Worm (Caenorhabditis elegans) whole organism, L4 larva: ENCODE measurements around the gene R04F11.3.
A peak's percentile ranks its signal among the peaks of the same experiment; 100 is the strongest.

Experiments used
- F26F4.8 ChIP-seq: fragments of 200-800 bp; sonication (Bioruptor generic); conservative IDR thresholded peaks from 2 replicates; pipeline ENCODE4 v1.3.6; 2022; ENCODE audit warnings: missing genetic modification characterization, missing compliant biosample characterization
- R02D3.7 ChIP-seq: fragments of 150-350 bp; sonication (generic microtip); optimal IDR thresholded peaks from 3 replicates; lab custom pipeline; 2014; ENCODE audit warnings: missing biosample characterization, missing genetic modification characterization
- T26A8.4 ChIP-seq: fragments of 200-800 bp; sonication (Bioruptor generic); IDR thresholded peaks from 2 replicates; pipeline ENCODE4 v1.3.6; 2022; ENCODE audit warnings: missing genetic modification characterization, missing compliant biosample characterization
- Y75B8A.6 ChIP-seq: fragments of 200-800 bp; sonication (Bioruptor generic); IDR thresholded peaks from 2 replicates; pipeline ENCODE4 v1.3.6; 2022; ENCODE audit warnings: missing genetic modification reagents, missing genetic modification characterization, missing compliant biosample characterization
- aly-2 ChIP-seq: sonication (generic microtip); optimal IDR thresholded peaks from 2 replicates; lab custom pipeline; 2018; ENCODE audit warnings: missing biosample characterization, missing genetic modification characterization
- ceh-20 ChIP-seq: fragments of 200-800 bp; sonication (Bioruptor generic); IDR thresholded peaks from 2 replicates; pipeline ENCODE4 v1.3.6; 2022; ENCODE audit warnings: missing genetic modification reagents, missing genetic modification characterization, missing compliant biosample characterization
- ceh-44 ChIP-seq: fragments of 200-800 bp; sonication (Bioruptor generic); IDR thresholded peaks from 2 replicates; pipeline ENCODE4 v1.3.6; 2022; ENCODE audit warnings: missing genetic modification reagents, missing genetic modification characterization, missing compliant biosample characterization
- ceh-82 ChIP-seq: sonication (generic microtip); optimal IDR thresholded peaks from 2 replicates; lab custom pipeline; 2017; ENCODE audit warnings: missing biosample characterization, missing genetic modification characterization
- daf-12 ChIP-seq: fragments of 150-350 bp; optimal IDR thresholded peaks from 2 replicates; lab custom pipeline; 2014; ENCODE audit warnings: missing biosample characterization, missing genetic modification reagents, missing genetic modification characterization
- daf-16 ChIP-seq, 3 experiments: sonication (generic microtip); optimal IDR thresholded peaks; 2 replicates each; lab custom pipeline; 2016 to 2017; ENCODE audit warnings: missing genetic modification characterization in 3 of 3, missing genetic modification reagents in 3 of 3, mild to moderate bottlenecking in 2 of 3, missing compliant biosample characterization in 2 of 3, missing biosample characterization in 1 of 3, moderate library complexity in 1 of 3
- daf-19 ChIP-seq: fragments of 200-800 bp; sonication (Bioruptor generic); conservative IDR thresholded peaks from 2 replicates; pipeline ENCODE4 v1.3.6; 2022; ENCODE audit warnings: missing genetic modification characterization, missing compliant biosample characterization
- daf-8 ChIP-seq: fragments of 200-800 bp; sonication (Bioruptor generic); IDR thresholded peaks from 2 replicates; pipeline ENCODE4 v1.3.6; 2022; ENCODE audit warnings: missing genetic modification characterization, missing compliant biosample characterization
- dmd-6 ChIP-seq: fragments of 200-800 bp; sonication (Bioruptor generic); IDR thresholded peaks from 2 replicates; pipeline ENCODE4 v1.3.6; 2022; ENCODE audit warnings: missing genetic modification reagents, missing genetic modification characterization, missing compliant biosample characterization
- dmd-8 ChIP-seq: fragments of 200-800 bp; sonication (Bioruptor generic); IDR thresholded peaks from 2 replicates; pipeline ENCODE4 v1.3.6; 2022; ENCODE audit warnings: missing genetic modification characterization, missing compliant biosample characterization
- dmd-9 ChIP-seq: fragments of 200-800 bp; sonication (Bioruptor generic); IDR thresholded peaks from 2 replicates; pipeline ENCODE4 v1.3.6; 2022; ENCODE audit warnings: missing genetic modification reagents, missing genetic modification characterization, missing compliant biosample characterization
- dpl-1 ChIP-seq: fragments of 150-350 bp; optimal IDR thresholded peaks from 2 replicates; lab custom pipeline; 2014; ENCODE audit warnings: missing biosample characterization, missing genetic modification reagents, missing genetic modification characterization
- dve-1 ChIP-seq: sonication (generic microtip); optimal IDR thresholded peaks from 2 replicates; lab custom pipeline; 2017; ENCODE audit warnings: antibody characterized with exemption, mild to moderate bottlenecking, missing genetic modification characterization, missing compliant biosample characterization; ENCODE audit not compliant: insufficient read depth
- egl-43 ChIP-seq: fragments of 200-800 bp; sonication (Bioruptor generic); IDR thresholded peaks from 2 replicates; pipeline ENCODE4 v1.3.6; 2022; ENCODE audit warnings: missing genetic modification reagents, missing genetic modification characterization, missing compliant biosample characterization
- fkh-10 ChIP-seq: fragments of 150-350 bp; optimal IDR thresholded peaks from 2 replicates; lab custom pipeline; 2014; ENCODE audit warnings: missing biosample characterization, missing genetic modification reagents, missing genetic modification characterization
- hif-1 ChIP-seq, 2 experiments: sonication (generic microtip); optimal IDR thresholded peaks; 2 replicates each; lab custom pipeline; 2016 to 2017; ENCODE audit warnings: missing compliant biosample characterization in 2 of 2, missing genetic modification characterization in 2 of 2, missing genetic modification reagents in 2 of 2, missing genotype in 2 of 2, mild to moderate bottlenecking in 1 of 2
- hlh-11 ChIP-seq: fragments of 200-800 bp; sonication (Bioruptor generic); optimal IDR thresholded peaks from 2 replicates; lab custom pipeline; 2018; ENCODE audit warnings: mild to moderate bottlenecking, missing genetic modification characterization, missing compliant biosample characterization
- hlh-30 ChIP-seq: sonication (generic microtip); optimal IDR thresholded peaks from 2 replicates; lab custom pipeline; 2017; ENCODE audit warnings: antibody characterized with exemption, mild to moderate bottlenecking, missing genetic modification characterization, missing compliant biosample characterization; ENCODE audit not compliant: insufficient read depth
- lin-13 ChIP-seq: fragments of 150-350 bp; optimal IDR thresholded peaks from 2 replicates; lab custom pipeline; 2014; ENCODE audit warnings: missing biosample characterization, missing genetic modification reagents, missing genetic modification characterization
- lin-29 ChIP-seq: fragments of 200-800 bp; sonication (Bioruptor generic); IDR thresholded peaks from 2 replicates; pipeline ENCODE4 v1.3.6; 2022; ENCODE audit warnings: missing genetic modification reagents, missing genetic modification characterization, missing compliant biosample characterization
- lir-3 ChIP-seq: sonication (generic microtip); optimal IDR thresholded peaks from 2 replicates; lab custom pipeline; 2016; ENCODE audit warnings: mild to moderate bottlenecking, missing genetic modification characterization, missing compliant biosample characterization
- mdl-1 ChIP-seq, 2 experiments: fragments of 150-350 bp in 1 of 2; sonication (generic microtip) in 1 of 2; optimal IDR thresholded peaks; 2 replicates each; lab custom pipeline; 2014 to 2017; ENCODE audit warnings: missing biosample characterization in 2 of 2, missing genetic modification characterization in 2 of 2
- mep-1 ChIP-seq: fragments of 150-350 bp; sonication (generic microtip); optimal IDR thresholded peaks from 3 replicates; lab custom pipeline; 2014; ENCODE audit warnings: missing biosample characterization, missing genetic modification characterization
- mxl-3 ChIP-seq: fragments of 200-800 bp; sonication (Bioruptor generic); optimal IDR thresholded peaks from 2 replicates; lab custom pipeline; 2018; ENCODE audit warnings: mild to moderate bottlenecking, missing genetic modification characterization, missing compliant biosample characterization
- nhr-111 ChIP-seq: fragments of 200-800 bp; sonication (Bioruptor generic); optimal IDR thresholded peaks from 2 replicates; lab custom pipeline; 2018; ENCODE audit warnings: mild to moderate bottlenecking, missing genetic modification characterization, missing compliant biosample characterization
- nhr-25 ChIP-seq: sonication (generic microtip); optimal IDR thresholded peaks from 2 replicates; lab custom pipeline; 2017; ENCODE audit warnings: missing genetic modification characterization, mild to moderate bottlenecking, missing compliant biosample characterization, antibody characterized with exemption, moderate library complexity, borderline replicate concordance; ENCODE audit not compliant: insufficient read depth
- nhr-28 ChIP-seq: fragments of 150-350 bp; optimal IDR thresholded peaks from 2 replicates; lab custom pipeline; 2014; ENCODE audit warnings: missing biosample characterization, missing genetic modification characterization
- nhr-42 ChIP-seq: fragments of 200-800 bp; sonication (Bioruptor generic); IDR thresholded peaks from 2 replicates; pipeline ENCODE4 v1.3.6; 2022; ENCODE audit warnings: missing genetic modification characterization, missing compliant biosample characterization
- nhr-6 ChIP-seq: fragments of 150-350 bp; optimal IDR thresholded peaks from 2 replicates; lab custom pipeline; 2014; ENCODE audit warnings: missing biosample characterization, missing genetic modification characterization
- nhr-77 ChIP-seq: fragments of 150-350 bp; optimal IDR thresholded peaks from 2 replicates; lab custom pipeline; 2014; ENCODE audit warnings: missing biosample characterization, missing genetic modification characterization
- php-3 ChIP-seq: fragments of 200-800 bp; sonication (Bioruptor generic); IDR thresholded peaks from 2 replicates; pipeline ENCODE4 v1.3.6; 2022; ENCODE audit warnings: missing genetic modification reagents, missing genetic modification characterization, missing compliant biosample characterization
- pqm-1 ChIP-seq: sonication (generic microtip); optimal IDR thresholded peaks from 2 replicates; lab custom pipeline; 2017; ENCODE audit warnings: missing biosample characterization, missing genetic modification characterization
- saeg-2 ChIP-seq: fragments of 200-800 bp; sonication (Bioruptor generic); IDR thresholded peaks from 2 replicates; pipeline ENCODE4 v1.3.6; 2022; ENCODE audit warnings: missing genetic modification reagents, missing genetic modification characterization, missing compliant biosample characterization
- tra-1 ChIP-seq: fragments of 200-800 bp; sonication (Bioruptor generic); IDR thresholded peaks from 2 replicates; pipeline ENCODE4 v1.3.6; 2022; ENCODE audit warnings: missing genetic modification reagents, missing genetic modification characterization, missing compliant biosample characterization
- unc-62 ChIP-seq, 3 experiments: fragments of 150-350 bp in 1 of 3; sonication (generic microtip); optimal IDR thresholded peaks in 2 of 3; peaks in 1 of 3; 1 replicate in 1 of 3; 2 replicates in 2 of 3; lab custom pipeline; 2014 to 2017; ENCODE audit warnings: missing biosample characterization in 3 of 3, missing genetic modification characterization in 3 of 3, missing genetic modification reagents in 3 of 3, missing genotype in 1 of 3
- zip-11 ChIP-seq: fragments of 200-800 bp; sonication (Bioruptor generic); IDR thresholded peaks from 2 replicates; pipeline ENCODE4 v1.3.6; 2022; ENCODE audit warnings: missing genetic modification characterization, missing compliant biosample characterization

Gene R04F11.3

DNA sequence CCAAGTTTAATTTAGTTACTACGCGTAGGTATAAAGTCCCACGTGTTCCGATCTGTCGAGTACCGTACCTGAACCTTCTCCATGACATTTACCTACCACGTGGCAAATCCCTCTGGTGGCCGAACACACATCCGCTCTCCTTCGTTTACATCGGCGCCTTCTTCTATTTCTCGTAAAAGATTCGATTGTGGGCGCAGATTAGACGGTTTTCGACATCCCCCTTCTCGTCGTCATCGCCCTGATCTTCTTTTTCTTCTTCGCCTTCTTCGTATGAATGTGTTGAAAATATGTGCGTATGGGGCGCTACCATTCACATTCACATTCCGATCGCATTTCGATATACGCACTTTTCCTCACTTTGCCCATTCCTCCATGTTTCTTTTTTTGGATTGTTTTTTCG, 20.2 kb downstream of the R04F11.3 start (continued):
- no peak for TF ChIP-seq dmd-8 (GFP tag; lab: Robert Waterston, UW)
- TF ChIP-seq ceh-44 (GFP tag; lab: Robert Waterston, UW), result no peak
- TF ChIP-seq lir-3 (tag; lab: Kevin White, UChicago), result no peak
- TF ChIP-seq hif-1 (tag; optimal IDR thresholded peaks at IDR 0.05; lab: Kevin White, UChicago), result no peak

DNA sequence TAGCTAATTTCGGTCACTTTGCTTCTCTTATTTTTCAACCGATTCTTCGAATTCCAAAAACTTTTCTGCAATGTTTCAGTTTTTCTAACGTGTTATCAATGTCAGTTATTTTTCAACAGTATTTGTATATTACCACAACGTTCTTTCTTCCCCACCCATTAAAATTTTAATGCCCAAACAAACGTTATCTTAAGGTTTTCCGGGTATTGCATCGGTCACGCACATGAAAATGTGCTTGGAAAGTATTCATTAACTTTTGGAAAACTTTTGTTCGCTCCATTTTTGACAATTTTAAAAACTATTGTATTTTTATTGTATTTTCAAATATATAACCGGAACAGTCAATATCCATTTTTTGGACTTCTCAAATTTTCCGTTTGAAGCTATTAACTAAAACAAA, 20.9 kb downstream of the R04F11.3 start:
- TF ChIP-seq nhr-28 (tag; lab: Kevin White, UChicago) (peak; percentile 29), daf-16 (GFP tag; optimal IDR thresholded peaks at IDR 0.05; lab: Kevin White, UChicago) (no peak), daf-16 (tag; optimal IDR thresholded peaks at IDR 0.05; lab: Kevin White, UChicago) (peak; percentile 43), nhr-77 (tag; lab: Kevin White, UChicago) (peak; percentile 18), dpl-1 (GFP tag; lab: Kevin White, UChicago) (no peak), pqm-1 (tag; lab: Kevin White, UChicago) (peak; percentile 51), F26F4.8 (no peak), dmd-6 (GFP tag; lab: Robert Waterston, UW) (0 out of 2 replicates have a peak, but pooled peaks have one; percentile 25), dve-1 (tag; lab: Kevin White, UChicago) (peak; percentile 22), fkh-10 (GFP tag; lab: Kevin White, UChicago) (no peak)

DNA sequence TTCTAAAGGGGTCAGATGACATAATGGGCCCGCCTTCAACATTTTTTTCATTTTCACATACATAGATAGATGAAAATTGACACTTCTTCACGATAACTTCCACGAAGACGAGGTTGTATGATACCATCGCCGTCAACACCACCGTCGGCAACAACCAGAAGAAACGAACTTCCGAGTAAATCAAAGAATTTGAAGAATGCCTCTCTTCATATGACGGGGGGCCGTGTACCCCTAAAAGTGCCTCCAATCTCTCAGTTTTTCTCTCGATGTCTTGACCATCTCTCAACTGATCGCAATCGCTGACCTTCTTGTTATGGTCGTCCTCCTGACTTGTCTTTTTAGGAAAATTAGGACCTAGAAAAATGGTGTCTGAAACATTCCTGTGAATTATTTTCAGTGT, 21.5 kb downstream of the R04F11.3 start:
- TF ChIP-seq T26A8.4 (GFP tag; lab: Robert Waterston, UW), result no peak
- TF ChIP-seq nhr-6 (tag; lab: Kevin White, UChicago), result no peak
- no peak for TF ChIP-seq php-3 (GFP tag; lab: Robert Waterston, UW)
- TF ChIP-seq egl-43, result no peak
- TF ChIP-seq, all 104 proteins: peak for 0

DNA sequence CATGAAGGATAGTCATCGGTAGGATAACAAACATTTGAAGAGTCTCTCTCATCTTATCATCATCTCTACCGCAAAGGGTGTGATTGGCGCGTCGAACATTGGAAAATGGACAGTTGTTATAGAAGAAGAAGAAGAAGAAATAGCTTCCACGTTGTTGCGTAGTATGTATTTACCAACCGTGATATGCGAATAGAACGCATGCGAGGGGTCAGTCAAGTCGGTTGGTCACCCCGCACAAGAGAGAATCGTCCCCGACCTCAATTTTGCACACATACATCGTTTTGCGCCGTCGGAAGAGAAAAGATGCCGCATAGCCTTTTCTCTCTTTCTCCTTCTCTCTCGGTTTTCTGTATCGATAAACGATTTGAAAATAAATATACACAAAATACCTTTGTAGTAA, 22.0 kb downstream of the R04F11.3 start:
- TF ChIP-seq mxl-3 (GFP tag; lab: Kevin White, UChicago) (peak; percentile 47), daf-12 (no peak), unc-62 (GFP tag; optimal IDR thresholded peaks at IDR 0.05 in 1 of 2; lab: Kevin White, UChicago) (peak in 1 of 2 experiments; percentile 93), unc-62 (tag; optimal IDR thresholded peaks at IDR 0.05; lab: Kevin White, UChicago) (no peak), nhr-28 (tag; lab: Kevin White, UChicago) (peak; percentile 44), mdl-1 (tag; optimal IDR thresholded peaks at IDR 0.05; lab: Kevin White, UChicago) (peak in 1 of 2 experiments; percentile 39), nhr-42 (GFP tag; lab: Robert Waterston, UW) (no peak), hlh-11 (peak; percentile 8)
- TF ChIP-seq, all 104 proteins: peak for 5

DNA sequence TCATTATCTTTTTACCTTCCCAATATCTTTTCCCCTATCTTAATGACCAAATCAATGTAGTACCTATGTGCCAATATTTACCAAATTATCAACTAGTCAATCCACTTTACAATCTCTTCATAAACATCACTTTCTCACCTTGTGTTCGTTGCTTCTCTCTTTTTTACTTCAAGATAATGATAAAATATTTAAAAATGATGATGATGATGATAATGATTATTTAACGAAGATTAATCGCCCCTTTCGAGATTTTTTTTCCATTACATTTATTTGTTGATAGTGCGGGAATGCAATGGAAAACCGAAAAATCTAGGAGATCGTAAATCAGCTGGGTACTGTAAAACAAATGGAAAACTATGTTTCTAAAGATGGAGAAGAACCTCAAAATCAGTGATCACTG, 22.9 kb downstream of the R04F11.3 start:
- TF ChIP-seq tra-1 (GFP tag; lab: Robert Waterston, UW) (0 out of 2 replicates have a peak, but pooled peaks have one; percentile 26), ceh-20 (GFP tag; lab: Robert Waterston, UW) (peak; percentile 34; the same call in 1 of the 2 replicates), nhr-28 (tag; lab: Kevin White, UChicago) (peak; percentile 32), unc-62 (GFP tag; optimal IDR thresholded peaks at IDR 0.05 in 1 of 2; lab: Kevin White, UChicago) (peak in 1 of 2 experiments; percentile 79), unc-62 (tag; optimal IDR thresholded peaks at IDR 0.05; lab: Kevin White, UChicago) (no peak), zip-11 (GFP tag; lab: Robert Waterston, UW) (no peak)
- TF ChIP-seq, all 104 proteins: peak for 4

- TF ChIP-seq daf-19, result 0 out of 2 replicates have a peak, but pooled peaks have one; percentile 17
- peak; percentile 80 for TF ChIP-seq hlh-30 (tag; lab: Kevin White, UChicago)
- no peak for TF ChIP-seq saeg-2 (GFP tag; lab: Robert Waterston, UW)
- no peak for TF ChIP-seq dmd-9
- no peak for TF ChIP-seq nhr-111 (GFP tag; lab: Kevin White, UChicago)
- TF ChIP-seq daf-8 (GFP tag; lab: Robert Waterston, UW), result no peak
- no peak for TF ChIP-seq Y75B8A.6 (GFP tag; lab: Robert Waterston, UW)
- TF ChIP-seq aly-2 (tag; lab: Kevin White, UChicago), result no peak
- no peak for TF ChIP-seq daf-12
- peak; percentile 74 for TF ChIP-seq lin-13 (GFP tag; lab: Kevin White, UChicago)
- peak; percentile 79 for TF ChIP-seq dmd-6 (GFP tag; lab: Robert Waterston, UW)
- TF ChIP-seq mdl-1 (tag; optimal IDR thresholded peaks at IDR 0.05; lab: Kevin White, UChicago), result peak in 1 of 2 experiments; percentile 8
- peak; percentile 90 for TF ChIP-seq mep-1 (tag; lab: Kevin White, UChicago)
- peak; percentile 63 for TF ChIP-seq lin-29 (GFP tag; lab: Robert Waterston, UW)
- TF ChIP-seq nhr-25 (tag; lab: Kevin White, UChicago), result no peak
- no peak for TF ChIP-seq ceh-82 (tag; lab: Kevin White, UChicago)
- TF ChIP-seq R02D3.7 (tag; lab: Kevin White, UChicago), result no peak
Observed at ce11 chrV:12291587-12291986, 25.4 kb downstream of the R04F11.3 start, which contains the start of the genes srpa-68 and srh-16. srpa-68 (minus strand) TSS chrV:12291658. srh-16 (plus strand) TSS chrV:12291861.
